Worm (Caenorhabditis elegans) whole organism, early embryonic: Measurements from ENCODE around the gene C24A3.2.

Experiments used
- B0310.2 ChIP-seq: sonication (generic microtip); optimal IDR thresholded peaks from 2 replicates; lab custom pipeline; 2016; ENCODE audit warnings: mild to moderate bottlenecking, missing genetic modification characterization, missing compliant biosample characterization
- F13C5.2 ChIP-seq: sonication (generic microtip); optimal IDR thresholded peaks from 2 replicates; lab custom pipeline; 2017; ENCODE audit warnings: mild to moderate bottlenecking, missing genetic modification characterization, inconsistent platforms, missing compliant biosample characterization
- aly-1 ChIP-seq: sonication (generic microtip); optimal IDR thresholded peaks from 2 replicates; lab custom pipeline; 2016; ENCODE audit warnings: missing genetic modification characterization, missing compliant biosample characterization
- ama-1 ChIP-seq: fragments of 150-350 bp; optimal IDR thresholded peaks from 2 replicates; lab custom pipeline; 2014
- ceh-13 ChIP-seq: fragments of 200-800 bp; sonication (Bioruptor generic); optimal IDR thresholded peaks from 2 replicates; lab custom pipeline; 2018; ENCODE audit warnings: mild to moderate bottlenecking, missing genetic modification characterization, missing compliant biosample characterization
- ceh-36 ChIP-seq: sonication (generic microtip); optimal IDR thresholded peaks from 2 replicates; lab custom pipeline; 2016; ENCODE audit warnings: missing genetic modification characterization, inconsistent platforms, missing compliant biosample characterization
- ets-7 ChIP-seq: sonication (generic microtip); optimal IDR thresholded peaks from 2 replicates; lab custom pipeline; 2016; ENCODE audit warnings: missing genotype, missing genetic modification characterization, missing compliant biosample characterization
- flt-1 ChIP-seq: fragments of 200-800 bp; sonication (Bioruptor generic); IDR thresholded peaks from 2 replicates; pipeline ENCODE4 v1.3.6; 2022; ENCODE audit warnings: missing genetic modification characterization, missing compliant biosample characterization
- hmbx-1 ChIP-seq: sonication (generic microtip); optimal IDR thresholded peaks from 2 replicates; lab custom pipeline; 2016; ENCODE audit warnings: mild to moderate bottlenecking, missing genetic modification characterization, missing compliant biosample characterization
- hmg-4 ChIP-seq: fragments of 200-800 bp; sonication (Bioruptor generic); optimal IDR thresholded peaks from 2 replicates; lab custom pipeline; 2018; ENCODE audit warnings: mild to moderate bottlenecking, missing genetic modification characterization, missing compliant biosample characterization
- hnd-1 ChIP-seq: sonication (generic microtip); optimal IDR thresholded peaks from 2 replicates; lab custom pipeline; 2016; ENCODE audit warnings: missing genetic modification characterization, missing compliant biosample characterization
- pes-1 ChIP-seq: fragments of 200-800 bp; sonication (Bioruptor generic); IDR thresholded peaks from 2 replicates; pipeline ENCODE4 v1.3.6; 2022; ENCODE audit warnings: missing genetic modification reagents, missing genetic modification characterization, missing compliant biosample characterization
- scrt-1 ChIP-seq: fragments of 200-800 bp; sonication (Bioruptor generic); IDR thresholded peaks from 2 replicates; pipeline ENCODE4 v1.3.6; 2022; ENCODE audit warnings: missing genetic modification characterization, missing compliant biosample characterization
- sea-1 ChIP-seq: fragments of 200-800 bp; sonication (Bioruptor generic); conservative IDR thresholded peaks from 2 replicates; pipeline ENCODE4 v1.3.6; 2022; ENCODE audit warnings: missing genetic modification characterization, missing compliant biosample characterization
- tbx-11 ChIP-seq: fragments of 200-800 bp; sonication (Bioruptor generic); IDR thresholded peaks from 2 replicates; pipeline ENCODE4 v1.3.6; 2022; ENCODE audit warnings: missing genetic modification characterization, missing compliant biosample characterization
- tbx-37 ChIP-seq: fragments of 200-800 bp; sonication (Bioruptor generic); conservative IDR thresholded peaks from 2 replicates; pipeline ENCODE4 v1.3.6; 2022; ENCODE audit warnings: missing genetic modification reagents, missing genetic modification characterization, missing compliant biosample characterization
- tra-4 ChIP-seq: sonication (generic microtip); optimal IDR thresholded peaks from 2 replicates; lab custom pipeline; 2017; ENCODE audit warnings: missing genetic modification characterization, missing compliant biosample characterization

The C24A3.2 gene

DNA sequence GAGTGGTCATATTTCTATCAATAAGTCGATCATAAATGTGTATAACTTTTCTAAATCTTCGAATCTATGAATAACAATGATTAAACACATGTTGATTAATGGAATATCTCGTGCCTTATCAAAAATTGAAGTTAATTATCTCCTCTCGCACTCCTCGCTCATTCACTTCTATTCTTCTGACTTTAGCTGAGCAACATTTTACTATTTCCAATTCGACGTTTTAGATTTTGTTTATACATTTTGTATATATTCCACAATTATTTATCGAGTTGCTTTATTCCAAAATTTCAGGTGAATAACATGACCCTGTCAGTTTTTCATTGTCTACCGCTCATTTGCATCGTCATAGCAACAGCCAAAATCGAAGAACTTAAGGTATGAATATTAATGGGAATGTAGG is 30.0 kb downstream of the C24A3.2 start, which contains the start of gene T25B6.3:
TSS of gene T25B6.3 (plus strand) at position 301 of the 400 bp plus-strand sequence.
- TF ChIP-seq hnd-1 (tag; lab: Kevin White, UChicago) (no peak), hmg-4 (GFP tag; lab: Kevin White, UChicago) (no peak), scrt-1 (no peak), tra-4 (tag; lab: Kevin White, UChicago) (no peak), flt-1 (GFP tag; lab: Robert Waterston, UW) (no peak), hmbx-1 (tag; lab: Kevin White, UChicago) (no peak), ama-1 (no peak), tbx-37 (no peak), ceh-13 (no peak), ceh-36 (tag; lab: Kevin White, UChicago) (no peak), aly-1 (tag; lab: Kevin White, UChicago) (no peak), sea-1 (GFP tag; lab: Robert Waterston, UW) (no peak), tbx-11 (GFP tag; lab: Robert Waterston, UW) (no peak), F13C5.2 (tag; lab: Kevin White, UChicago) (no peak)

DNA sequence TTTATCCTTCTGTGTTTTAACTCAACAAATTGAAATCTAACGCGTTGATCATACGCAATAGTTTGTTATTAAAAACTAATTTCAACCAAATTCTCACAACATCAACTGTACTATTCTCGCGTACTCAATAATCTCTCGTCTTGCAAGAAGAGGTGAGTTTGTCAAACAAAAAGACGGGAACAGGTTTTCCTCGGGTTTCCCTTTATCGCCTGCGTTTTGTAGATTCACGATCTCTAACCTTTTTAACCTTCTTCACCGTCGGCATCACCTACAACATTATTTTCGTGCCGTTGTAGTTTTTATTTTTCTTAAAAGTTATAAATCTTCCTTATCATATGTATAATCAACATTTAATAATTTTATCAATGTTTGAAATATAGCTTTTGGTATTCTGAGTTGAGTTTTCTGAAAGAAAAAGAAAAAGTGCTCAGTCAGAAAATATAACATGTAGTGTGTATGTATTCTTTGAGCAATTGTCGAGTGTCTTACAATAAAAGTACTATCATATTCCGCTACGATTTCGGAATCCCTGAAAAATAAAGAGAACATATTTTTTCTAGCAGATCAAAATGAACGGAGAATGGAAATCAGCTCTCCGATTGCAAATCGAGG is 31.7 kb downstream of the C24A3.2 start, which contains the start of gene snf-12:
TSS of gene snf-12 (plus strand) at position 562 of the 612 bp plus-strand sequence.
- TF ChIP-seq pes-1 (no peak), hmbx-1 (tag; lab: Kevin White, UChicago) (no peak), tbx-37 (no peak), ceh-13 (no peak), ama-1 (no peak), sea-1 (GFP tag; lab: Robert Waterston, UW) (no peak), hmg-4 (GFP tag; lab: Kevin White, UChicago) (no peak), tbx-11 (GFP tag; lab: Robert Waterston, UW) (no peak), ceh-36 (tag; lab: Kevin White, UChicago) (no peak)

DNA sequence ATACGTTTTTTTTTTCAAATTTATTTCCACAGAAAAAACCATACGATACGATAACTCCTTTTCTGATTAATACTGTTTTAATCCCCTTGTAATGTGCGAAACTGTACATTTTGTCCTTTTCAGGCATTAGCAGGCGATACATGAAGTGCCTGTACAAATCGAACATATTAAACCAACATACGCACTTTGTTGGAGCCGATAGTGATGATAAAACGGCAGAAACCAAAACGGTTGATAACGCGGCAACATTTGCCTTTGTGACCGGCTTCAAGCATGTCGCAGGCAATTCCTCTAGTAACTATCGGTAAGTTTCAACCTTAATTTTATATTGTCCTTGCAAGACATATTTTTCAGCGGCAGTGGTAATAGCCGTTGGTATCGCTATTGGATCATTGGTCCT is 37.0 kb downstream of the C24A3.2 start, which contains the start of gene nep-22:
TSS of gene nep-22 (plus strand) at position 245 of the 400 bp plus-strand sequence.
- TF ChIP-seq ceh-36 (tag; lab: Kevin White, UChicago) (peak; percentile 7), hnd-1 (tag; lab: Kevin White, UChicago) (no peak), pes-1 (no peak)

DNA sequence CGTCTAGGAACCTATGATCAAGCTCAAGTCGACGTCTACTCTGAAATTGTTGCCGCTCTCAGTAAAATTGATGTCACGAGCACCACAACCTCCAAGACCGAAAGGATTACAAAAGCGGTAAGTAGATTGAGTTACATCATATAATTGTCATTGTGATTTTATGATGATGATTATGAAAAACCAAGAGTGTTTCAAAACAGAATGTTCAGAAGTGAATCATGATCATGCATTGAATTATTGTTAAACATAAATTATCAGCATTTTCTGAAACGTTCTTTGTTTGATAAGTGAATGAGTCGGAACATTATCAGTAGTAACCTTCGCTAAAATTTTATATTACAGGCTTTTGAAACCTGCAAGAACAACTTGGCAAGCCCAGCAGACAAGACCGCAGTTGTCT is 37.8 kb downstream of the C24A3.2 start:
- no peak for TF ChIP-seq tbx-11 (GFP tag; lab: Robert Waterston, UW)
- no peak for TF ChIP-seq hmg-4 (GFP tag; lab: Kevin White, UChicago)

DNA sequence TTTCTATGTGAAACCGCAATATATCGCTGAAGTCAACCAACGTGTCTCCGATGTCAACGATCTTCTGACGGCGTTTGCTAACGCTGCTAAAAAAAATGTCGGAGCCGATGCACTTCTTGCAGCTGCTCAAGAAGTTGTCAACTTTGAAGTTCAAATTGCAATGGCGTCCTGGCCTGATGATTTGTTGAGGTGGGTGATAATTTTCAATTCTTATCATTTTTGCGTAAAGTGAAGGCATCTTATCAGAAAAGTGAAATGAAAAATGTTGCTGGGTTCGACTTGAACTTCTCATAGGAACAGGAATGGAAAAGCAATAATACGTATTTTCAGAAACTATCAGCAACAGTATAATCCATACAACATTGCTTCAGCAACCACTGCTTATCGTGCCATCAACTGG is 38.9 kb downstream of the C24A3.2 start:
- TF ChIP-seq sea-1 (GFP tag; lab: Robert Waterston, UW) (no peak), pes-1 (no peak), tbx-37 (no peak), scrt-1 (no peak), F13C5.2 (tag; lab: Kevin White, UChicago) (no peak), ama-1 (no peak), B0310.2 (tag; lab: Kevin White, UChicago) (no peak), ets-7 (tag; lab: Kevin White, UChicago) (no peak), hnd-1 (tag; lab: Kevin White, UChicago) (no peak), tbx-11 (GFP tag; lab: Robert Waterston, UW) (no peak)

DNA sequence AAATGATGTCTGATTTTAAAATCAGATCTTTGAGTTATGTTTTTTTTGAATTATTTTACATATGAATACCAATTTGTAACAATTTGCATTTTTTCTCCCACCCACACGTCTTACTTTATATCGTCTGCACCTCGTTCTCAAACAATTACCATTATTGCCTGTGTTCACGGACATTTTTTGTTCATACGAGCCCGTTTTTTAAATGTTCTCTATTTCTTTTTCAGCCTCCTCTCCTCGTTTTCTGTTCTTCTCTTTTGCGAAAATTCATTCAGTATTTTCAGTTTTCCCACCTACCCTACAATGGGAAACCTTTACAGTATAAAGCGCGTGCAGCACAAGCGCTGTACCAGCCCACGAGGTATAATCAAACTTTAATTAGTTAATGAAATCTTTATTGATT is 48.6 kb downstream of the C24A3.2 start, which contains the start of gene prdm-14:
TSS of gene prdm-14 (plus strand) at position 301 of the 400 bp plus-strand sequence.
- no peak for TF ChIP-seq ets-7 (tag; lab: Kevin White, UChicago)
- TF ChIP-seq pes-1: no peak
- TF ChIP-seq tra-4 (tag; lab: Kevin White, UChicago): no peak
- TF ChIP-seq hmbx-1 (tag; lab: Kevin White, UChicago): no peak
- TF ChIP-seq aly-1 (tag; lab: Kevin White, UChicago): no peak
- TF ChIP-seq flt-1 (GFP tag; lab: Robert Waterston, UW): no peak
- no peak for TF ChIP-seq F13C5.2 (tag; lab: Kevin White, UChicago)
- TF ChIP-seq sea-1 (GFP tag; lab: Robert Waterston, UW): no peak
- no peak for TF ChIP-seq ama-1
- TF ChIP-seq ceh-13: no peak
- TF ChIP-seq hnd-1 (tag; lab: Kevin White, UChicago): no peak
- no peak for TF ChIP-seq tbx-37
- no peak for TF ChIP-seq ceh-36 (tag; lab: Kevin White, UChicago)
